Worm (Caenorhabditis elegans) whole organism, L4/young adult: Measurements from ENCODE around the gene F01D5.2.

ENCODE experiments used
- W03F9.2 ChIP-seq: fragments of 150-350 bp; optimal IDR thresholded peaks from 2 replicates; lab custom pipeline; 2014; ENCODE audit warnings: missing biosample characterization, missing genetic modification characterization
- dao-5 ChIP-seq: sonication (generic microtip); optimal IDR thresholded peaks from 2 replicates; lab custom pipeline; 2016; ENCODE audit warnings: missing genotype, missing genetic modification characterization, moderate library complexity, missing compliant biosample characterization
- him-1 ChIP-seq: sonication (generic microtip); optimal IDR thresholded peaks from 2 replicates; lab custom pipeline; 2016; ENCODE audit warnings: missing genotype, missing genetic modification reagents, missing genetic modification characterization, missing compliant biosample characterization

DNA sequence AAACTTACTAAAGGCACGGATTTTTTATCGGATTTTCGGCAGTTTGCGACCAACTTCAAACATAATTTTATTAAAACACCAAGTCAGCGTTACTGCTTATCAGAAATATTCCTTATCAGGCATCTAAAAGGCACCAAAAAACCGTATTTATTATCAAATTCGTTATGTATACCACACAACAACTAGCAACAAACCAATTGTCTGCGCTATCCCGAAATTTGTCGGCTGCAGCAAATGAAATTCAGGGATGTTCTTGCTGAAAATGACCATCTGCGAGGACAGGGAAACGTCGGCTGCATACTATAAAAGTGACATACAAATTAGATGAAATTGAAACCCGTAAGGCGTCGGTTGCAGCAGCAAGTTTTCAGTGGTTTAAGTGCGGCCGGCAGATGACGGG lies 875 bp downstream of the F01D5.2 start:
- TF ChIP-seq him-1 (no peak), W03F9.2 (tag; lab: Kevin White, UChicago) (no peak), dao-5 (tag; lab: Kevin White, UChicago) (no peak)
